Fruit fly (Drosophila melanogaster) whole organism, adult: ENCODE measurements around the gene cdi.
A peak's percentile ranks its signal among the peaks of the same experiment; 100 is the strongest.

Experiments used
- CG11617 ChIP-seq: fragments of 200-800 bp; sonication (Bioruptor generic); optimal IDR thresholded peaks from 2 replicates; lab custom pipeline; 2017; ENCODE audit warnings: mild to moderate bottlenecking, missing biosample characterization, missing genetic modification reagents, missing genetic modification characterization
- CG12768 ChIP-seq: fragments of 200-800 bp; sonication (Bioruptor generic); optimal IDR thresholded peaks from 2 replicates; lab custom pipeline; 2017; ENCODE audit warnings: missing biosample characterization, missing genetic modification characterization, mild to moderate bottlenecking, moderate library complexity, missing genetic modification reagents
- CG14711 ChIP-seq: fragments of 200-800 bp; sonication (Bioruptor generic); optimal IDR thresholded peaks from 2 replicates; lab custom pipeline; 2018; ENCODE audit warnings: missing biosample characterization, mild to moderate bottlenecking, missing genetic modification characterization, moderate library complexity
- CG1620 ChIP-seq: fragments of 200-800 bp; sonication (Bioruptor generic); optimal IDR thresholded peaks from 2 replicates; lab custom pipeline; 2016; ENCODE audit warnings: missing biosample characterization, missing genetic modification characterization
- CG33017 ChIP-seq: fragments of 200-800 bp; sonication (Bioruptor generic); optimal IDR thresholded peaks from 2 replicates; lab custom pipeline; 2018; ENCODE audit warnings: missing biosample characterization, mild to moderate bottlenecking, missing genetic modification characterization, moderate library complexity
- CG5204 ChIP-seq: fragments of 200-800 bp; sonication (Bioruptor generic); optimal IDR thresholded peaks from 2 replicates; lab custom pipeline; 2016; ENCODE audit warnings: missing biosample characterization, missing genetic modification characterization
- CG7045 ChIP-seq: fragments of 200-800 bp; sonication (Bioruptor generic); optimal IDR thresholded peaks from 2 replicates; lab custom pipeline; 2017; ENCODE audit warnings: missing biosample characterization, mild to moderate bottlenecking, missing genetic modification characterization
- CG7101 ChIP-seq: fragments of 200-800 bp; sonication (Bioruptor generic); optimal IDR thresholded peaks from 2 replicates; lab custom pipeline; 2018; ENCODE audit warnings: missing biosample characterization, mild to moderate bottlenecking, missing genetic modification characterization, moderate library complexity
- Clk ChIP-seq: fragments of 200-800 bp; sonication (Bioruptor generic); optimal IDR thresholded peaks from 2 replicates; lab custom pipeline; 2017; ENCODE audit warnings: missing biosample characterization, missing genetic modification characterization
- Crg-1 ChIP-seq: fragments of 200-800 bp; sonication (Bioruptor generic); optimal IDR thresholded peaks from 2 replicates; lab custom pipeline; 2016; ENCODE audit warnings: missing biosample characterization, missing genetic modification characterization
- Hr96 ChIP-seq: fragments of 200-800 bp; sonication (Bioruptor generic); optimal IDR thresholded peaks from 2 replicates; lab custom pipeline; 2016; ENCODE audit warnings: missing biosample characterization, missing genetic modification characterization
- Mnt ChIP-seq: fragments of 200-800 bp; sonication (Bioruptor generic); optimal IDR thresholded peaks from 2 replicates; lab custom pipeline; 2016; ENCODE audit warnings: missing biosample characterization, mild to moderate bottlenecking, missing genetic modification characterization
- bab1 ChIP-seq: fragments of 200-800 bp; sonication (Bioruptor generic); optimal IDR thresholded peaks from 3 replicates; lab custom pipeline; 2019; ENCODE audit warnings: missing biosample characterization, mild to moderate bottlenecking, missing genetic modification characterization, moderate library complexity
- cic ChIP-seq: fragments of 200-800 bp; sonication (Bioruptor generic); optimal IDR thresholded peaks from 2 replicates; lab custom pipeline; 2017; ENCODE audit warnings: missing biosample characterization, mild to moderate bottlenecking, missing genetic modification characterization, moderate library complexity
- cnc ChIP-seq, 2 experiments: fragments of >200 bp; optimal IDR thresholded peaks; 2 replicates each; lab custom pipeline; 2017
- kay ChIP-seq: fragments of 200-800 bp; sonication (Bioruptor generic); peaks from one replicate; lab custom pipeline; 2016; ENCODE audit warnings: missing biosample characterization, missing genetic modification characterization, borderline replicate concordance
- ovo ChIP-seq: fragments of 200-800 bp; sonication (Bioruptor generic); optimal IDR thresholded peaks from 2 replicates; lab custom pipeline; 2016; ENCODE audit warnings: missing biosample characterization, missing genetic modification characterization
- pad ChIP-seq: fragments of 200-800 bp; sonication (Bioruptor generic); optimal IDR thresholded peaks from 3 replicates; lab custom pipeline; 2017; ENCODE audit warnings: missing biosample characterization, missing genetic modification characterization, mild to moderate bottlenecking, moderate library complexity, missing genetic modification reagents
- tj ChIP-seq: fragments of 200-800 bp; sonication (Bioruptor generic); optimal IDR thresholded peaks from 3 replicates; lab custom pipeline; 2017; ENCODE audit warnings: missing biosample characterization, mild to moderate bottlenecking, missing genetic modification characterization, moderate library complexity
- toe ChIP-seq: fragments of 200-800 bp; sonication (Bioruptor generic); optimal IDR thresholded peaks from 2 replicates; lab custom pipeline; 2016; ENCODE audit warnings: missing biosample characterization, missing genetic modification characterization

Gene cdi

dm6 chr3R:19051247-19051646, 42.8 kb downstream of the cdi start:
- TF ChIP-seq cnc (optimal IDR thresholded peaks at IDR 0.05; lab: Kevin White, UChicago) (no peak), Crg-1 (GFP tag; lab: Kevin White, UChicago) (no peak), toe (GFP tag; lab: Kevin White, UChicago) (no peak), Hr96 (no peak), Mnt (GFP tag; lab: Kevin White, UChicago) (peak; percentile 41), cic (GFP tag; lab: Kevin White, UChicago) (peak; percentile 76), CG1620 (GFP tag; lab: Kevin White, UChicago) (no peak), Clk (GFP tag; lab: Kevin White, UChicago) (no peak)

dm6 chr3R:19044638-19045037, 49.4 kb downstream of the cdi start:
- TF ChIP-seq Mnt (GFP tag; lab: Kevin White, UChicago) = no peak
- TF ChIP-seq kay (GFP tag; lab: Kevin White, UChicago) = no peak
- TF ChIP-seq toe (GFP tag; lab: Kevin White, UChicago) = no peak
- TF ChIP-seq Crg-1 (GFP tag; lab: Kevin White, UChicago) = no peak
- TF ChIP-seq pad = no peak
- TF ChIP-seq cic (GFP tag; lab: Kevin White, UChicago) = no peak
- no peak for TF ChIP-seq CG11617 (GFP tag; lab: Kevin White, UChicago)
- TF ChIP-seq CG7045 = no peak
- no peak for TF ChIP-seq CG5204
- TF ChIP-seq ovo (GFP tag; lab: Kevin White, UChicago) = no peak
- TF ChIP-seq CG7101 (tag; lab: Kevin White, UChicago) = no peak
- no peak for TF ChIP-seq bab1 (GFP tag; lab: Kevin White, UChicago)
- TF ChIP-seq CG14711 (tag; lab: Kevin White, UChicago) = no peak
- TF ChIP-seq CG1620 (GFP tag; lab: Kevin White, UChicago) = no peak
- TF ChIP-seq cnc (optimal IDR thresholded peaks at IDR 0.05; lab: Kevin White, UChicago) = no peak

- TF ChIP-seq tj (no peak), Hr96 (no peak), CG1620 (GFP tag; lab: Kevin White, UChicago) (no peak), ovo (GFP tag; lab: Kevin White, UChicago) (no peak), CG11617 (GFP tag; lab: Kevin White, UChicago) (no peak), cic (GFP tag; lab: Kevin White, UChicago) (no peak), Clk (GFP tag; lab: Kevin White, UChicago) (no peak), CG14711 (tag; lab: Kevin White, UChicago) (no peak), CG7045 (no peak), CG12768 (no peak), CG33017 (no peak)
These were observed 53.4 kb downstream of the cdi start for dm6 chr3R:19040685-19041084.

dm6 chr3R:19036521-19037142, 57.4 kb downstream of the cdi start:
- TF ChIP-seq Mnt (GFP tag; lab: Kevin White, UChicago) (no peak), CG1620 (GFP tag; lab: Kevin White, UChicago) (no peak), tj (no peak), toe (GFP tag; lab: Kevin White, UChicago) (no peak), Clk (GFP tag; lab: Kevin White, UChicago) (no peak), CG5204 (no peak), bab1 (GFP tag; lab: Kevin White, UChicago) (no peak), Hr96 (no peak), pad (no peak), cnc (optimal IDR thresholded peaks at IDR 0.05; lab: Kevin White, UChicago) (no peak)

- no peak for TF ChIP-seq toe (GFP tag; lab: Kevin White, UChicago)
- no peak for TF ChIP-seq CG7045
- no peak for TF ChIP-seq kay (GFP tag; lab: Kevin White, UChicago)
- TF ChIP-seq tj = no peak
- no peak for TF ChIP-seq Crg-1 (GFP tag; lab: Kevin White, UChicago)
These were observed 60.8 kb downstream of the cdi start, which contains the start of gene CG6026 for dm6 chr3R:19033238-19033637. Gene CG6026 (plus strand): TSS chr3R:19033538.

- TF ChIP-seq CG7045 (peak; percentile 36), toe (GFP tag; lab: Kevin White, UChicago) (no peak), pad (peak; percentile 8), CG33017 (peak; percentile 63), CG11617 (GFP tag; lab: Kevin White, UChicago) (peak; percentile 53), cic (GFP tag; lab: Kevin White, UChicago) (no peak), Mnt (GFP tag; lab: Kevin White, UChicago) (no peak), bab1 (GFP tag; lab: Kevin White, UChicago) (peak; percentile 75), tj (no peak), CG7101 (tag; lab: Kevin White, UChicago) (peak; percentile 77), cnc (optimal IDR thresholded peaks at IDR 0.05; lab: Kevin White, UChicago) (no peak), CG12768 (no peak), kay (GFP tag; lab: Kevin White, UChicago) (no peak), Clk (GFP tag; lab: Kevin White, UChicago) (no peak), CG14711 (tag; lab: Kevin White, UChicago) (peak; percentile 72)
These were observed 62.9 kb downstream of the cdi start, which contains the start of the genes Prp18 and CG6013 for dm6 chr3R:19031210-19031609. Gene Prp18 (minus strand): TSS chr3R:19031271. Gene CG6013 (plus strand): TSS chr3R:19031503.

- TF ChIP-seq CG14711 (tag; lab: Kevin White, UChicago) (peak; percentile 80), CG7045 (peak; percentile 85), cic (GFP tag; lab: Kevin White, UChicago) (peak; percentile 59), CG33017 (peak; percentile 88), kay (GFP tag; lab: Kevin White, UChicago) (no peak), cnc (optimal IDR thresholded peaks at IDR 0.05; lab: Kevin White, UChicago) (no peak), CG1620 (GFP tag; lab: Kevin White, UChicago) (peak; percentile 75), CG7101 (tag; lab: Kevin White, UChicago) (peak; percentile 86), CG11617 (GFP tag; lab: Kevin White, UChicago) (peak; percentile 72), Clk (GFP tag; lab: Kevin White, UChicago) (peak; percentile 65), pad (peak; percentile 56), Crg-1 (GFP tag; lab: Kevin White, UChicago) (peak; percentile 86), bab1 (GFP tag; lab: Kevin White, UChicago) (peak; percentile 68), toe (GFP tag; lab: Kevin White, UChicago) (no peak), ovo (GFP tag; lab: Kevin White, UChicago) (peak; percentile 26), tj (peak; percentile 8), Mnt (GFP tag; lab: Kevin White, UChicago) (peak; percentile 75), CG5204 (no peak), Hr96 (peak; percentile 40), CG12768 (peak; percentile 83)
These were observed 65.3 kb downstream of the cdi start, which contains the start of the genes GatA and P5cr for dm6 chr3R:19028758-19029157. Gene GatA (minus strand): TSS chr3R:19028857. Gene P5cr (plus strand): TSS chr3R:19028931.
